Worm (Caenorhabditis elegans): ENCODE results near the gene lis-1.

Gene lis-1

DNA sequence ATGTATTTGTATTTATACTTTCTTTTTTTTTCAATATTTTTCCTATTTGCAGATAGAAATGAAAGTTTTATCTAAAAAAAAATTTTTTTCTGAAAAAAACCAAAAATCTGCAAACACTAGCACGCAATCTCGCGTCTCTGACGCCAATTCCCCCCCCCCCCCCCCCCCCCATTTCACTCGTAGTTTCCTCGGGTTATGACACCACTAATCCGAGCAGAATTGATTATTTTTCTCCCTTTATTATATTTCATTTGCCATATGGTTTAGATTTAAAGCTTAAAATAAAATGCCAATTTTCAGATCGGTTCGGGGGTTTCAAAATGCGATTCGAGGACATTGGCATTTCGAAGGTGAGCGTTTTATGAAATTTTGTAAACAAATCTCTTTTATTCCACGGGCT lies 29.7 kb downstream of the lis-1 start, which contains the start of gene mtm-6:
Gene mtm-6 (plus strand): TSS at position 301 of the 400 bp plus-strand sequence.
- no peak for TF ChIP-seq cebp-2 (GFP tag; IDR thresholded peaks at IDR 0.05)
- peak; percentile 41 for TF ChIP-seq tlf-1 (GFP tag; optimal IDR thresholded peaks at IDR 0.05)
- TF ChIP-seq madf-3 (GFP tag; IDR thresholded peaks at IDR 0.05) = no peak
- TF ChIP-seq sdz-38 (tag; optimal IDR thresholded peaks at IDR 0.05) = no peak
- TF ChIP-seq snpc-4 (GFP tag; optimal IDR thresholded peaks at IDR 0.05) = no peak
- no peak for TF ChIP-seq snpc-4 (tag; optimal IDR thresholded peaks at IDR 0.05)
- TF ChIP-seq athp-1 (tag; optimal IDR thresholded peaks at IDR 0.05) = peak; percentile 25
- TF ChIP-seq fkh-3 (tag; optimal IDR thresholded peaks at IDR 0.05) = peak; percentile 49
- peak; percentile 35; the same call in 1 of the 2 replicates for TF ChIP-seq dox-1 (GFP tag; IDR thresholded peaks at IDR 0.05)
- peak; percentile 9 for TF ChIP-seq attf-5 (GFP tag; optimal IDR thresholded peaks at IDR 0.05)
- TF ChIP-seq F55B11.4 (tag; optimal IDR thresholded peaks at IDR 0.05; ENCODE audit: borderline replicate concordance, insufficient read depth) = no peak
- no peak for TF ChIP-seq B0261.1 (tag; optimal IDR thresholded peaks at IDR 0.05)
- TF ChIP-seq atf-7 (tag; optimal IDR thresholded peaks at IDR 0.05) = peak; percentile 27
- TF ChIP-seq F10E7.11 (tag; optimal IDR thresholded peaks at IDR 0.05) = no peak
- no peak for TF ChIP-seq Y53G8AR.9 (GFP tag; conservative IDR thresholded peaks at IDR 0.05)
- TF ChIP-seq aptf-3 (GFP tag; IDR thresholded peaks at IDR 0.05) = no peak
- TF ChIP-seq hmg-1.2 (GFP tag; IDR thresholded peaks at IDR 0.05) = no peak
- peak; percentile 40; the same call in 1 of the 2 replicates for TF ChIP-seq egrh-3 (GFP tag; IDR thresholded peaks at IDR 0.05)
- peak; percentile 6 for TF ChIP-seq tbp1 (GFP tag; optimal IDR thresholded peaks at IDR 0.05)
- no peak for TF ChIP-seq cebp-1 (GFP tag; IDR thresholded peaks at IDR 0.05)
- peak; percentile 43 for TF ChIP-seq cebp-1 (tag; optimal IDR thresholded peaks at IDR 0.05)
- peak; percentile 43; the same call in 1 of the 2 replicates for TF ChIP-seq B0336.3 (GFP tag; IDR thresholded peaks at IDR 0.05)

- TF ChIP-seq F49E8.2 (tag; optimal IDR thresholded peaks at IDR 0.05; ENCODE audit: insufficient read depth) (peak; percentile 24), ztf-6 (GFP tag; IDR thresholded peaks at IDR 0.05) (no peak), cebp-2 (GFP tag; IDR thresholded peaks at IDR 0.05) (0 out of 2 replicates have a peak, but pooled peaks have one; percentile 18), snpc-3.4 (tag; optimal IDR thresholded peaks at IDR 0.05) (peak; percentile 41), snpc-4 (GFP tag; optimal IDR thresholded peaks at IDR 0.05) (no peak), snpc-4 (tag; optimal IDR thresholded peaks at IDR 0.05) (peak in 2 of 4 experiments; percentile 13 to 18), atf-7 (tag; optimal IDR thresholded peaks at IDR 0.05) (no peak), pbrm-1 (GFP tag; IDR thresholded peaks at IDR 0.05) (peak; percentile 9; the same call in 1 of the 2 replicates), lsl-1 (GFP tag; optimal IDR thresholded peaks at IDR 0.05) (peak; percentile 24), lin-40 (tag; optimal IDR thresholded peaks at IDR 0.05) (peak; percentile 12), lin-54 (GFP tag; optimal IDR thresholded peaks at IDR 0.05) (no peak), ztf-18 (tag; optimal IDR thresholded peaks at IDR 0.05) (peak; percentile 30), nhr-80 (tag; optimal IDR thresholded peaks at IDR 0.05) (peak; percentile 37), madf-6 (GFP tag; IDR thresholded peaks at IDR 0.05) (peak; percentile 61; the same call in 1 of the 2 replicates), efl-1 (GFP tag; optimal IDR thresholded peaks at IDR 0.05) (peak; percentile 54), hmg-1.2 (GFP tag; IDR thresholded peaks at IDR 0.05) (peak; percentile 26; the same call in 1 of the 2 replicates), cebp-1 (GFP tag; IDR thresholded peaks at IDR 0.05) (no peak), cebp-1 (tag; optimal IDR thresholded peaks at IDR 0.05) (peak; percentile 15), C06A6.2 (GFP tag; conservative IDR thresholded peaks at IDR 0.05) (no peak), ceh-40 (GFP tag; IDR thresholded peaks at IDR 0.05) (0 out of 2 replicates have a peak, but pooled peaks have one; percentile 7), attf-5 (GFP tag; optimal IDR thresholded peaks at IDR 0.05) (peak; percentile 35)
These were observed 31.9 kb downstream of the lis-1 start, which contains the start of gene acaa-2 for ce11 chrIII:13344538-13345136. Gene acaa-2 (plus strand): TSS chrIII:13344937.
